Worm (Caenorhabditis elegans): ENCODE results near the gene F54D10.4.

- TF ChIP-seq unc-39 (tag; optimal IDR thresholded peaks at IDR 0.05) (no peak), nhr-237 (tag; optimal IDR thresholded peaks at IDR 0.05) (no peak), nhr-28 (tag; optimal IDR thresholded peaks at IDR 0.05) (no peak), ztf-11 (tag; optimal IDR thresholded peaks at IDR 0.05) (no peak), nhr-76 (tag; optimal IDR thresholded peaks at IDR 0.05) (no peak), ces-1 (GFP tag; optimal IDR thresholded peaks at IDR 0.05) (no peak), unc-62 (GFP tag; optimal IDR thresholded peaks at IDR 0.05) (no peak), lin-13 (tag; optimal IDR thresholded peaks at IDR 0.05) (no peak), snpc-4 (tag; optimal IDR thresholded peaks at IDR 0.05) (no peak), mab-5 (tag; optimal IDR thresholded peaks at IDR 0.05) (no peak), elt-1 (tag; optimal IDR thresholded peaks at IDR 0.05; ENCODE audit: borderline replicate concordance, insufficient read depth) (no peak), nhr-12 (tag; optimal IDR thresholded peaks at IDR 0.05) (no peak)
Observed at ce11 chrII:3785257-3785656, 21.6 kb downstream of the F54D10.4 start, which contains the start of gene T24E12.1.
